Fruit fly (Drosophila melanogaster) Kc167 (cell line): ENCODE measurements around the gene CG10031.

ENCODE experiments used
- Myc ChIP-seq: fragments of >200 bp; optimal IDR thresholded peaks from 2 replicates; lab custom pipeline; 2017; ENCODE audit warnings: missing external identifiers
- Sin3A ChIP-seq: fragments of >200 bp; optimal IDR thresholded peaks from 2 replicates; lab custom pipeline; 2018; ENCODE audit warnings: missing external identifiers
- h ChIP-seq: fragments of >200 bp; optimal IDR thresholded peaks from 3 replicates; lab custom pipeline; 2018; ENCODE audit warnings: missing external identifiers
- insv ChIP-seq: fragments of >200 bp; optimal IDR thresholded peaks from 3 replicates; lab custom pipeline; 2018; ENCODE audit warnings: missing external identifiers
- psq ChIP-seq: fragments of >200 bp; optimal IDR thresholded peaks from 2 replicates; lab custom pipeline; 2017; ENCODE audit warnings: missing external identifiers
- ttk ChIP-seq: sonication (Bioruptor generic); optimal IDR thresholded peaks from 2 replicates; lab custom pipeline; 2017; ENCODE audit warnings: missing external identifiers

DNA sequence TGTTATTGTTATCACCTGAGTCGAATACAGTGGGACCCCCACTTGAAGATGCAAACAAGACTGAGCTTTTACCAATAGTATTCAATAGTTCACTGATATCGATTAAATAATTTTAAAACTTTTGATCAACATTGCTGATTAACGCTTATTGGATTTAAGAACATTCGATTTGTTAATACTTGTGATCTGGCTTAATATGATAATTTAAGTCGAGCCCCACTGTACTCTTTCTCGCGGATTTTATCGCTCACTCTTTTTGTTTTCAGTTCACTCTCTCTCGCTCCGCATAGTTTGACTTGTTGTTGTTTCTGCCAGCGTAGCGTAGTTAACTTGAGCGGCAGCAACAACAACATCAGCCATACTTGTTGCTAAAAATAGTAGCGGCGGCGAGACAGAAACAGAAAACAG, 43.2 kb downstream of the CG10031 start:
- TF ChIP-seq psq (lab: Kevin White, UChicago) (no peak), Myc (no peak), h (no peak), ttk (no peak), insv (lab: Kevin White, UChicago) (no peak), Sin3A (lab: Kevin White, UChicago) (no peak)
